Fruit fly (Drosophila melanogaster): Measurements from ENCODE around the gene nub.
A peak's percentile ranks its signal among the peaks of the same experiment; 100 is the strongest.

The nub gene

DNA sequence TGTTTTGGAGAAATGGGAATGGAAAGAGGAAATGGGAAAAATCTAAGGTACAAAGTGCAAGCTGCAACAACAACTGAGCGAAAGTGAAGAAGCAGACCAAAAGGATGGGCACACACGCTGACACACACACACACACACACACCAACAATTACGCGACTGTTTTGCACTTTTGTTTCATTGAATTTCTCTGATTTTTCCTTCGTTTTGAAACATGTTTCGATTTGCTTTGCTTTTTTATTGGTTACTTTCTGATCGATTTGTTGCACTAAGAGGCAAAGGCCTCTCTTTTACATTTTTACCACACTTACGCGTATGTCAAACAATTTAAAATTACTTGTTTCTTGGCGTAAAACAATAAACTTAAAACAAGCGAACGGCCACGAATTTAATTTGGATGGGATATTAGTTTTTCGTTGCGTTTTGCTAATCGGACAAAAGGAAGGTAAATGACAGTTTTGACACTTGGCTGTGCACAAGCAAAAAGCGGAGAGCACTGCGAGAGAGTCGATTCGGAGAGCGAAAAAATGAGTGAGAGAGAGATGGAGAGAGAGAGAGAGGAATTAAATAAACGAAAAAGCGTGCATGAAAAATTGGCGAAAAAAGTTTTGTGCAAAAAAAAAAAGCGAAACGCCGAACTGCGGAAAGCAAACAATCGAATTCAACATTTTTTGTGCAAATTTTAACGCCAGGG lies 41.9 kb upstream of the nub start:
- TF ChIP-seq eve (GFP tag; optimal IDR thresholded peaks at IDR 0.05): peak in 1 of 2 experiments; percentile 63
- TF ChIP-seq CG4360 (GFP tag; IDR thresholded peaks at IDR 0.05): peak; percentile 57
- TF ChIP-seq Dfd (GFP tag; optimal IDR thresholded peaks at IDR 0.05): peak in 1 of 2 experiments; percentile 78
- no peak for TF ChIP-seq chif (GFP tag; optimal IDR thresholded peaks at IDR 0.05)
- peak; percentile 96 for TF ChIP-seq yki (optimal IDR thresholded peaks at IDR 0.05)
- peak; percentile 53; the same call in 1 of the 4 replicates for TF ChIP-seq chinmo (GFP tag; IDR thresholded peaks at IDR 0.05; ENCODE audit: partially characterized antibody)
- peak; percentile 23 for TF ChIP-seq CG8924 (tag; optimal IDR thresholded peaks at IDR 0.05)
- peak; percentile 8 for TF ChIP-seq D19A (tag; optimal IDR thresholded peaks at IDR 0.05)
- TF ChIP-seq sob (GFP tag; IDR thresholded peaks at IDR 0.05): no peak
- peak; percentile 69 for TF ChIP-seq CG15479 (GFP tag; optimal IDR thresholded peaks at IDR 0.05)
- TF ChIP-seq ci (GFP tag; IDR thresholded peaks at IDR 0.05): 0 out of 3 replicates have a peak, but pooled peaks have one; percentile 5
- TF ChIP-seq bsh (GFP tag; optimal IDR thresholded peaks at IDR 0.05): peak in 1 of 2 experiments; percentile 8
- TF ChIP-seq nom (GFP tag; optimal IDR thresholded peaks at IDR 0.05): peak; percentile 58
- TF ChIP-seq CG10462 (GFP tag; optimal IDR thresholded peaks at IDR 0.05): no peak
- TF ChIP-seq mld (GFP tag; IDR thresholded peaks at IDR 0.05; ENCODE audit: partially characterized antibody): 0 out of 3 replicates have a peak, but pooled peaks have one; percentile 9
- TF ChIP-seq sna (GFP tag; IDR thresholded peaks at IDR 0.05; ENCODE audit: partially characterized antibody): peak; percentile 54; the same call in 1 of the 2 replicates
- peak; percentile 12; the same call in 1 of the 2 replicates for TF ChIP-seq CG13287 (GFP tag; IDR thresholded peaks at IDR 0.05; ENCODE audit: partially characterized antibody)
- peak; percentile 40 for TF ChIP-seq CG17385 (GFP tag; optimal IDR thresholded peaks at IDR 0.05)
- no peak for TF ChIP-seq CG15269 (tag; optimal IDR thresholded peaks at IDR 0.05)
- no peak for TF ChIP-seq CG13424 (tag; optimal IDR thresholded peaks at IDR 0.05)
- TF ChIP-seq grn (GFP tag; optimal IDR thresholded peaks at IDR 0.05): no peak
- peak; percentile 22 for TF ChIP-seq CG12391 (tag; optimal IDR thresholded peaks at IDR 0.05)
- TF ChIP-seq caup (GFP tag; optimal IDR thresholded peaks at IDR 0.05; ENCODE audit: severe bottlenecking): peak; percentile 8
- TF ChIP-seq CG7786 (GFP tag; optimal IDR thresholded peaks at IDR 0.05): no peak
- TF ChIP-seq Trl (optimal IDR thresholded peaks at IDR 0.05): peak; percentile 96 to 100
- peak; percentile 3 for TF ChIP-seq Trl (GFP tag; optimal IDR thresholded peaks at IDR 0.05)
- peak; percentile 9 for TF ChIP-seq CG6254 (GFP tag; optimal IDR thresholded peaks at IDR 0.05)
- TF ChIP-seq sens (GFP tag): peak; percentile 77
- TF ChIP-seq Dll (GFP tag; IDR thresholded peaks at IDR 0.05; ENCODE audit: partially characterized antibody): peak; percentile 31; the same call in 1 of the 4 replicates
- no peak for TF ChIP-seq nerfin-1 (tag; optimal IDR thresholded peaks at IDR 0.05)
- TF ChIP-seq CG14965 (GFP tag; optimal IDR thresholded peaks at IDR 0.05; ENCODE audit: borderline replicate concordance): no peak
- TF ChIP-seq Hr39 (optimal IDR thresholded peaks at IDR 0.05): no peak
- TF ChIP-seq Opbp (GFP tag; IDR thresholded peaks at IDR 0.05; ENCODE audit: partially characterized antibody): no peak
- peak; percentile 41; the same call in 2 of the 3 replicates for TF ChIP-seq CG34224 (GFP tag; IDR thresholded peaks at IDR 0.05; ENCODE audit: partially characterized antibody)
- TF ChIP-seq onecut (GFP tag; IDR thresholded peaks at IDR 0.05): peak; percentile 28; the same call in 1 of the 2 replicates
- peak; percentile 5 for TF ChIP-seq PHDP (tag; optimal IDR thresholded peaks at IDR 0.05)
- TF ChIP-seq Med (GFP tag): peak; percentile 16
- TF ChIP-seq lbe (GFP tag; optimal IDR thresholded peaks at IDR 0.05): peak; percentile 32
